Worm (Caenorhabditis elegans) whole organism, mixed stage, embryonic: ENCODE data around the gene F54F12.2.
A peak's percentile ranks its signal among the peaks of the same experiment; 100 is the strongest.

Source experiments
- M03D4.4 ChIP-seq: sonication (generic microtip); optimal IDR thresholded peaks from 2 replicates; lab custom pipeline; 2017; ENCODE audit warnings: mild to moderate bottlenecking, missing genetic modification characterization, missing compliant biosample characterization
- drap-1 ChIP-seq: fragments of 200-800 bp; sonication (Bioruptor generic); optimal IDR thresholded peaks from 3 replicates; lab custom pipeline; 2018; ENCODE audit warnings: mild to moderate bottlenecking, missing genetic modification characterization, missing compliant biosample characterization
- elt-1 ChIP-seq: sonication (generic microtip); optimal IDR thresholded peaks from 2 replicates; lab custom pipeline; 2017; ENCODE audit warnings: missing genetic modification characterization, mild to moderate bottlenecking, missing compliant biosample characterization, antibody characterized with exemption, moderate library complexity, borderline replicate concordance; ENCODE audit not compliant: insufficient read depth
- hlh-1 ChIP-seq: fragments of 150-350 bp; optimal IDR thresholded peaks from 2 replicates; lab custom pipeline; 2014; ENCODE audit warnings: missing biosample characterization, missing genetic modification reagents, missing genetic modification characterization
- lin-32 ChIP-seq: fragments of 200-800 bp; sonication (Bioruptor generic); optimal IDR thresholded peaks from 2 replicates; lab custom pipeline; 2018; ENCODE audit warnings: mild to moderate bottlenecking, missing genetic modification characterization, missing compliant biosample characterization
- nhr-12 ChIP-seq: fragments of 150-350 bp; optimal IDR thresholded peaks from 2 replicates; lab custom pipeline; 2014; ENCODE audit warnings: missing biosample characterization, missing genetic modification characterization
- nhr-76 ChIP-seq: sonication (generic microtip); optimal IDR thresholded peaks from 2 replicates; lab custom pipeline; 2017; ENCODE audit warnings: missing biosample characterization, missing genetic modification characterization
- pha-4 ChIP-seq: fragments of 150-350 bp; optimal IDR thresholded peaks from 2 replicates; lab custom pipeline; 2018; ENCODE audit warnings: missing biosample characterization, missing genetic modification reagents, missing genetic modification characterization
- unc-39 ChIP-seq: fragments of 150-350 bp; optimal IDR thresholded peaks from 2 replicates; lab custom pipeline; 2014; ENCODE audit warnings: missing biosample characterization, missing genetic modification characterization

DNA sequence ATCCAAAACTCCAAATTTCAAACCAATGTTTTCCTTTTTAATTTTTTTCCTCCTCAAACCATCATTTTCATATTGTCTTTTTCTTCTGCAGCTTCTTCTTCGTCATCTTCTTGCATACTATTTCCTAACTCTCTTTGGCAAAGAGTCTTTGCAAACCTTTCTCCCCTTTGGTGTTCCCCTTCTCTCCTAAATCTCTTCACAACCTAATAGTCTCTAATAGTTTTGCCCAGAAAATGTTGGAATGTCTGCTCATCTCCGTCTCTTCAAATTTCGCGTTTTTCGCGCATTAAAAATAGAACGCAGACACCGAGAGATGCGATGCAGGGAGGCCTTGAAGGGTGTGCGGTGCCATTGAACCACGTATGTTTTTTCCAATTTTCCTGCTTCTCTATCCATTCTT lies 37.7 kb upstream of the F54F12.2 start, which contains the start of gene ZK1010.10:
- no peak for TF ChIP-seq drap-1
- TF ChIP-seq nhr-76 (tag; lab: Kevin White, UChicago): no peak
- TF ChIP-seq unc-39 (tag; lab: Kevin White, UChicago): no peak
- no peak for TF ChIP-seq lin-32 (GFP tag; lab: Kevin White, UChicago)
- TF ChIP-seq nhr-12 (tag; lab: Kevin White, UChicago): no peak
- no peak for TF ChIP-seq M03D4.4 (tag; lab: Kevin White, UChicago)
- TF ChIP-seq hlh-1 (tag; lab: Kevin White, UChicago): no peak
- no peak for TF ChIP-seq elt-1
- TF ChIP-seq pha-4 (tag; lab: Kevin White, UChicago): peak; percentile 6
